Worm (Caenorhabditis elegans) whole organism, L4 larva: ENCODE measurements around the gene ttbk-8.2.

Source experiments
- F37D6.2 ChIP-seq: sonication (generic microtip); optimal IDR thresholded peaks from 2 replicates; lab custom pipeline; 2016; ENCODE audit warnings: mild to moderate bottlenecking, missing genetic modification characterization, missing compliant biosample characterization
- mes-2 ChIP-seq: sonication (generic microtip); optimal IDR thresholded peaks from 2 replicates; lab custom pipeline; 2016; ENCODE audit warnings: missing genotype, mild to moderate bottlenecking, missing genetic modification characterization, missing compliant biosample characterization; ENCODE audit not compliant: poor library complexity, severe bottlenecking
- nhr-25 ChIP-seq: sonication (generic microtip); optimal IDR thresholded peaks from 2 replicates; lab custom pipeline; 2017; ENCODE audit warnings: missing genetic modification characterization, mild to moderate bottlenecking, missing compliant biosample characterization, antibody characterized with exemption, moderate library complexity, borderline replicate concordance; ENCODE audit not compliant: insufficient read depth

DNA sequence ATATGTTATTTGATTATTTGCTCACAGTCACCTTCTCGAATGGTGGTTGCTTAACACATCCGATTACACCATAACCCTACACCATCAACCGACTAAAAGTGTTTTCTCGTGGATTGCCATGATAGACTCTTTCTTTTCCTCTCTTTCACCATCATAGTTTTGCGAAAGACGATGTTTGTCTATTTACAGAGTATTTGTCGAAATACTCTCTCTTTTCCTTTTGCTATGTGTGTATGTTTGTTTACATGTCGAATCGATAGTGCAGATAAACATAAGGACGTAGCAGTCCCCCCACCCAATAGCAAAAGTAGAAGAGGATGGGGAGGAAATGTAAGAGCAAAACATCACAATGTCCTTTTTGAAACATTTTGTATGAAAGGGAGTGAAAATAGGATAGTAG is 28.4 kb upstream of the ttbk-8.2 start:
- TF ChIP-seq mes-2 = peak; percentile 27
- no peak for TF ChIP-seq nhr-25
- TF ChIP-seq F37D6.2 (tag; lab: Kevin White, UChicago) = no peak
